Worm (Caenorhabditis elegans): Measurements from ENCODE around the gene ppm-2.

ppm-2 gene

ce11 chrIII:4693281-4693680 lies 43.0 kb downstream of the ppm-2 start, which contains the start of gene nifk-1 (continued):
- TF ChIP-seq hpl-2 (GFP tag; optimal IDR thresholded peaks at IDR 0.05): no peak
- no peak for TF ChIP-seq nhr-84 (tag; optimal IDR thresholded peaks at IDR 0.05)
- TF ChIP-seq ces-1 (GFP tag; optimal IDR thresholded peaks at IDR 0.05): no peak
- no peak for TF ChIP-seq unc-98 (GFP tag; IDR thresholded peaks at IDR 0.05)
- peak; percentile 68 for TF ChIP-seq mep-1 (tag; optimal IDR thresholded peaks at IDR 0.05)
- TF ChIP-seq fos-1 (tag; optimal IDR thresholded peaks at IDR 0.05): peak; percentile 10
- peak; percentile 12 for TF ChIP-seq fkh-8 (tag; optimal IDR thresholded peaks at IDR 0.05)
- peak; percentile 23 to 59 (median 43) for TF ChIP-seq ceh-82 (tag; optimal IDR thresholded peaks at IDR 0.05)
- TF ChIP-seq nhr-11 (tag; optimal IDR thresholded peaks at IDR 0.05): no peak
- peak; percentile 10 for TF ChIP-seq fkh-10 (GFP tag; optimal IDR thresholded peaks at IDR 0.05)
- TF ChIP-seq unc-30 (tag; optimal IDR thresholded peaks at IDR 0.05): no peak
- no peak for TF ChIP-seq nhr-12 (tag; optimal IDR thresholded peaks at IDR 0.05)
- peak; percentile 75 to 86 for TF ChIP-seq lin-35 (GFP tag; optimal IDR thresholded peaks at IDR 0.05)
- no peak for TF ChIP-seq lin-13 (GFP tag; optimal IDR thresholded peaks at IDR 0.05)
- no peak for TF ChIP-seq ama-1 (optimal IDR thresholded peaks at IDR 0.05)
- TF ChIP-seq mab-9 (GFP tag; IDR thresholded peaks at IDR 0.05): no peak
- TF ChIP-seq nhr-90 (tag; optimal IDR thresholded peaks at IDR 0.05; ENCODE audit: poor library complexity): peak; percentile 51
- no peak for TF ChIP-seq lir-3 (tag; optimal IDR thresholded peaks at IDR 0.05; ENCODE audit: poor library complexity)
- no peak for TF ChIP-seq lin-39 (tag; optimal IDR thresholded peaks at IDR 0.05)
- peak; percentile 9 for TF ChIP-seq nhr-77 (tag; optimal IDR thresholded peaks at IDR 0.05)

ce11 chrIII:4693695-4694094 lies 43.4 kb downstream of the ppm-2 start, which contains the start of gene T04A8.8:
Gene T04A8.8, plus strand, starts transcription at chrIII:4693995.
- TF ChIP-seq snu-23 (GFP tag; optimal IDR thresholded peaks at IDR 0.05): no peak
- no peak for TF ChIP-seq ztf-4 (tag; optimal IDR thresholded peaks at IDR 0.05)
- no peak for TF ChIP-seq pqm-1 (tag; optimal IDR thresholded peaks at IDR 0.05)
- TF ChIP-seq zip-4 (GFP tag; optimal IDR thresholded peaks at IDR 0.05): no peak
- TF ChIP-seq nhr-11 (tag; optimal IDR thresholded peaks at IDR 0.05): no peak
- TF ChIP-seq nhr-77 (tag; optimal IDR thresholded peaks at IDR 0.05): no peak
- TF ChIP-seq lir-3 (tag; optimal IDR thresholded peaks at IDR 0.05; ENCODE audit: poor library complexity): no peak
- no peak for TF ChIP-seq C04F5.9 (tag; optimal IDR thresholded peaks at IDR 0.05)
- TF ChIP-seq fos-1 (tag; optimal IDR thresholded peaks at IDR 0.05): no peak
- TF ChIP-seq fkh-10 (GFP tag; optimal IDR thresholded peaks at IDR 0.05): no peak
- TF ChIP-seq ztf-11 (tag; optimal IDR thresholded peaks at IDR 0.05): no peak
- no peak for TF ChIP-seq aly-2 (tag; optimal IDR thresholded peaks at IDR 0.05)
- TF ChIP-seq pax-3 (tag; optimal IDR thresholded peaks at IDR 0.05): no peak
- TF ChIP-seq hlh-17 (GFP tag; optimal IDR thresholded peaks at IDR 0.05; ENCODE audit: borderline replicate concordance): no peak
- no peak for TF ChIP-seq nhr-12 (tag; optimal IDR thresholded peaks at IDR 0.05)
- no peak for TF ChIP-seq hlh-4 (tag; optimal IDR thresholded peaks at IDR 0.05)
- TF ChIP-seq C34B4.2 (tag; optimal IDR thresholded peaks at IDR 0.05): no peak
- TF ChIP-seq zag-1 (tag; optimal IDR thresholded peaks at IDR 0.05): no peak

ce11 chrIII:4695057-4695456 lies 44.8 kb downstream of the ppm-2 start, which contains the start of gene T04A8.7:
Gene T04A8.7, plus strand, starts transcription at chrIII:4695357.
- TF ChIP-seq unc-130 (tag; optimal IDR thresholded peaks at IDR 0.05) (no peak), elt-3 (tag; optimal IDR thresholded peaks at IDR 0.05) (no peak), pag-3 (tag; optimal IDR thresholded peaks at IDR 0.05; ENCODE audit: borderline replicate concordance, insufficient read depth) (no peak), jun-1 (tag; optimal IDR thresholded peaks at IDR 0.05) (no peak), F16B12.6 (tag; optimal IDR thresholded peaks at IDR 0.05) (no peak), unc-62 (GFP tag; optimal IDR thresholded peaks at IDR 0.05) (no peak), fkh-4 (tag; optimal IDR thresholded peaks at IDR 0.05; ENCODE audit: borderline replicate concordance) (no peak), fkh-8 (tag; optimal IDR thresholded peaks at IDR 0.05) (no peak), nhr-84 (tag; optimal IDR thresholded peaks at IDR 0.05) (no peak), elt-2 (tag; optimal IDR thresholded peaks at IDR 0.05) (no peak), C04F5.9 (tag; optimal IDR thresholded peaks at IDR 0.05) (no peak)
